Worm (Caenorhabditis elegans): Measurements from ENCODE around the gene C18H2.5.
A peak's percentile ranks its signal among the peaks of the same experiment; 100 is the strongest.

- TF ChIP-seq unc-62 (GFP tag; optimal IDR thresholded peaks at IDR 0.05) (no peak), mes-4 (tag; optimal IDR thresholded peaks at IDR 0.05) (no peak), efl-1 (GFP tag; optimal IDR thresholded peaks at IDR 0.05) (no peak), ama-1 (optimal IDR thresholded peaks at IDR 0.05) (no peak), ama-1 (GFP tag; optimal IDR thresholded peaks at IDR 0.05) (no peak), zim-3 (tag; optimal IDR thresholded peaks at IDR 0.05) (no peak), lin-26 (GFP tag; IDR thresholded peaks at IDR 0.05) (no peak), attf-5 (GFP tag; optimal IDR thresholded peaks at IDR 0.05) (peak; percentile 58), Y53G8AR.9 (GFP tag; conservative IDR thresholded peaks at IDR 0.05) (no peak)
Measured at ce11 chrIII:7728494-7728893, 34.3 kb upstream of the C18H2.5 start.
